Worm (Caenorhabditis elegans) whole organism, mixed stage, embryonic: ENCODE data around the gene srx-93.
"Not testable (repeated sequence)": the region's sequence is repeated elsewhere in the genome, so short reads cannot be mapped to it uniquely, and the experiment has no call there.

Experiments
- cnd-1 ChIP-seq: fragments of 200-800 bp; sonication (Bioruptor generic); optimal IDR thresholded peaks from 2 replicates; lab custom pipeline; 2018; ENCODE audit warnings: mild to moderate bottlenecking, missing genetic modification characterization, missing compliant biosample characterization
- elt-3 ChIP-seq: fragments of 150-350 bp; optimal IDR thresholded peaks from 2 replicates; lab custom pipeline; 2014; ENCODE audit warnings: missing biosample characterization, missing genetic modification characterization
- hlh-1 ChIP-seq: fragments of 150-350 bp; optimal IDR thresholded peaks from 2 replicates; lab custom pipeline; 2014; ENCODE audit warnings: missing biosample characterization, missing genetic modification reagents, missing genetic modification characterization
- nhr-12 ChIP-seq: fragments of 150-350 bp; optimal IDR thresholded peaks from 2 replicates; lab custom pipeline; 2014; ENCODE audit warnings: missing biosample characterization, missing genetic modification characterization
- snpc-4 ChIP-seq: fragments of 150-350 bp; optimal IDR thresholded peaks from 2 replicates; lab custom pipeline; 2014; ENCODE audit warnings: missing biosample characterization, missing genetic modification characterization

ce11 chrV:3620608-3621007 is at the start of gene srx-93:
- TF ChIP-seq nhr-12 (tag; lab: Kevin White, UChicago); hlh-1; cnd-1 (tag; lab: Kevin White, UChicago); snpc-4 (tag; lab: Kevin White, UChicago); elt-3 (tag; lab: Kevin White, UChicago): not testable (repeated sequence)
